Worm (Caenorhabditis elegans) whole organism, young adult: ENCODE measurements around the gene T20D4.11.

ENCODE experiments used
- ama-1 ChIP-seq, 3 experiments: fragments of 150-350 bp in 1 of 3; sonication (generic microtip) in 2 of 3; optimal IDR thresholded peaks; 2 replicates each; lab custom pipeline; 2014 to 2018; ENCODE audit warnings: missing biosample characterization in 2 of 3, missing genetic modification characterization in 2 of 3, missing genetic modification reagents in 2 of 3
- bed-2 ChIP-seq: fragments of 200-800 bp; sonication (Bioruptor generic); IDR thresholded peaks from 2 replicates; pipeline ENCODE4 v1.3.6; 2022; ENCODE audit warnings: missing genetic modification reagents, missing genetic modification characterization, missing compliant biosample characterization
- ceh-91 ChIP-seq: fragments of 200-800 bp; sonication (Bioruptor generic); IDR thresholded peaks from 2 replicates; pipeline ENCODE4 v1.3.6; 2022; ENCODE audit warnings: missing genetic modification reagents, missing genetic modification characterization, missing compliant biosample characterization
- dpff-1 ChIP-seq: sonication (generic microtip); optimal IDR thresholded peaks from 2 replicates; lab custom pipeline; 2017; ENCODE audit warnings: mild to moderate bottlenecking, missing genetic modification characterization, missing compliant biosample characterization
- let-607 ChIP-seq, 2 experiments: fragments of 200-800 bp in 1 of 2; sonication (Bioruptor generic) in 1 of 2; sonication (generic microtip) in 1 of 2; optimal IDR thresholded peaks; 2 replicates each; lab custom pipeline; 2016 to 2018; ENCODE audit warnings: mild to moderate bottlenecking in 2 of 2, missing compliant biosample characterization in 2 of 2, missing genetic modification characterization in 2 of 2, moderate library complexity in 2 of 2, missing genotype in 1 of 2
- snpc-4 ChIP-seq, 5 experiments: fragments of 150-350 bp in 1 of 5; sonication (generic microtip) in 4 of 5; optimal IDR thresholded peaks; 2 replicates each; lab custom pipeline; 2014 to 2018; ENCODE audit warnings: missing genetic modification characterization in 5 of 5, missing biosample characterization in 3 of 5, antibody characterized with exemption in 2 of 5, mild to moderate bottlenecking in 2 of 5, missing compliant biosample characterization in 2 of 5, missing genotype in 2 of 5, moderate library complexity in 2 of 5, missing genetic modification reagents in 1 of 5
- unc-62 ChIP-seq: fragments of 150-350 bp; optimal IDR thresholded peaks from 2 replicates; lab custom pipeline; 2014; ENCODE audit warnings: missing biosample characterization, missing genetic modification reagents, missing genetic modification characterization
- ztf-25 ChIP-seq: fragments of 200-800 bp; sonication (Bioruptor generic); IDR thresholded peaks from 2 replicates; pipeline ENCODE4 v1.3.6; 2022; ENCODE audit warnings: missing genetic modification reagents, missing genetic modification characterization, missing compliant biosample characterization
- ztf-26 ChIP-seq: sonication (generic microtip); optimal IDR thresholded peaks from 2 replicates; lab custom pipeline; 2017; ENCODE audit warnings: missing genetic modification characterization, missing compliant biosample characterization

ce11 chrV:3376973-3377372 is 21.5 kb upstream of the T20D4.11 start, which contains the start of gene srbc-2:
- no peak for TF ChIP-seq bed-2 (GFP tag; lab: Robert Waterston, UW)
- TF ChIP-seq snpc-4 (GFP tag; optimal IDR thresholded peaks at IDR 0.05; lab: Kevin White, UChicago) = no peak
- TF ChIP-seq snpc-4 (tag; optimal IDR thresholded peaks at IDR 0.05; lab: Kevin White, UChicago) = no peak
- TF ChIP-seq unc-62 = no peak
- no peak for TF ChIP-seq let-607 (tag; optimal IDR thresholded peaks at IDR 0.05; lab: Kevin White, UChicago)
- no peak for TF ChIP-seq ztf-26 (tag; lab: Kevin White, UChicago)
- TF ChIP-seq ztf-25 (GFP tag; lab: Robert Waterston, UW) = no peak
- no peak for TF ChIP-seq ceh-91 (GFP tag; lab: Robert Waterston, UW)
- no peak for TF ChIP-seq ama-1 (optimal IDR thresholded peaks at IDR 0.05; lab: Kevin White, UChicago)
- TF ChIP-seq ama-1 (GFP tag; optimal IDR thresholded peaks at IDR 0.05; lab: Kevin White, UChicago) = no peak
- TF ChIP-seq dpff-1 (tag; lab: Kevin White, UChicago) = no peak
